Fruit fly (Drosophila melanogaster) whole organism, embryonic: ENCODE results near the gene SdicB.

Experiments used
- ATbp ChIP-seq: fragments of 200-800 bp; sonication (Bioruptor generic); optimal IDR thresholded peaks from 2 replicates; lab custom pipeline; 2017; ENCODE audit warnings: missing biosample characterization, mild to moderate bottlenecking, missing genetic modification characterization, missing genetic modification reagents
- Antp ChIP-seq: fragments of 200-800 bp; sonication (Bioruptor generic); optimal IDR thresholded peaks from 3 replicates; lab custom pipeline; 2016; ENCODE audit warnings: missing biosample characterization, missing genetic modification characterization
- Awh ChIP-seq: fragments of 200-800 bp; sonication (Bioruptor generic); IDR thresholded peaks from 2 replicates; pipeline ENCODE4, ENCODE4 v1.3.6; 2022; ENCODE audit warnings: missing biosample characterization, missing genetic modification characterization
- BEAF-32 ChIP-seq: fragments of 200-800 bp; sonication (Bioruptor generic); optimal IDR thresholded peaks from 3 replicates; lab custom pipeline; 2017; ENCODE audit warnings: missing biosample characterization, missing genetic modification characterization, mild to moderate bottlenecking, moderate library complexity, missing genetic modification reagents
- Bteb2 ChIP-seq: fragments of 200-800 bp; sonication (Bioruptor generic); optimal IDR thresholded peaks from 2 replicates; lab custom pipeline; 2016; ENCODE audit warnings: missing biosample characterization, missing genetic modification characterization
- CG12236 ChIP-seq: fragments of 200-800 bp; sonication (Bioruptor generic); optimal IDR thresholded peaks from 2 replicates; lab custom pipeline; 2016; ENCODE audit warnings: missing biosample characterization, missing genetic modification characterization
- CG13624 ChIP-seq: fragments of 200-800 bp; sonication (Bioruptor generic); optimal IDR thresholded peaks from 2 replicates; lab custom pipeline; 2016; ENCODE audit warnings: missing biosample characterization, missing genetic modification characterization
- CG14014 ChIP-seq: fragments of 200-800 bp; sonication (Bioruptor generic); IDR thresholded peaks from 2 replicates; pipeline ENCODE4 v1.3.6; 2022; ENCODE audit warnings: missing biosample characterization, missing genetic modification characterization
- CG1603 ChIP-seq: fragments of 200-800 bp; sonication (Bioruptor generic); optimal IDR thresholded peaks from 2 replicates; lab custom pipeline; 2019; ENCODE audit warnings: missing biosample characterization, mild to moderate bottlenecking, missing genetic modification characterization, moderate library complexity
- CG17328 ChIP-seq: fragments of 200-800 bp; sonication (Bioruptor generic); IDR thresholded peaks from 2 replicates; pipeline ENCODE4 v1.3.6; 2022; ENCODE audit warnings: missing biosample characterization, missing genetic modification characterization
- CG2116 ChIP-seq: fragments of 200-800 bp; sonication (Bioruptor generic); optimal IDR thresholded peaks from 3 replicates; lab custom pipeline; 2018; ENCODE audit warnings: missing biosample characterization, mild to moderate bottlenecking, missing genetic modification characterization
- CG30403 ChIP-seq: fragments of 200-800 bp; sonication (Bioruptor generic); optimal IDR thresholded peaks from 3 replicates; lab custom pipeline; 2016; ENCODE audit warnings: missing biosample characterization, missing genetic modification characterization
- CG32532 ChIP-seq: fragments of 200-800 bp; sonication (Bioruptor generic); IDR thresholded peaks from 2 replicates; pipeline ENCODE4 v1.3.6; 2022; ENCODE audit warnings: missing biosample characterization, missing genetic modification characterization
- CG4730 ChIP-seq: fragments of 200-800 bp; sonication (Bioruptor generic); IDR thresholded peaks from 2 replicates; pipeline ENCODE4 v1.3.6; 2022; ENCODE audit warnings: missing biosample characterization, missing genetic modification characterization
- CG6254 ChIP-seq: fragments of 200-800 bp; sonication (Bioruptor generic); optimal IDR thresholded peaks from 3 replicates; lab custom pipeline; 2017; ENCODE audit warnings: mild to moderate bottlenecking, missing biosample characterization, missing genetic modification reagents, missing genetic modification characterization
- CG8359 ChIP-seq: fragments of 200-800 bp; sonication (Bioruptor generic); optimal IDR thresholded peaks from 2 replicates; lab custom pipeline; 2017; ENCODE audit warnings: missing biosample characterization, mild to moderate bottlenecking, missing genetic modification characterization, borderline replicate concordance
- Dp ChIP-seq: fragments of 200-800 bp; sonication (Bioruptor generic); optimal IDR thresholded peaks from 2 replicates; lab custom pipeline; 2018; ENCODE audit warnings: missing biosample characterization, mild to moderate bottlenecking, missing genetic modification characterization, moderate library complexity
- Drgx ChIP-seq: fragments of 200-800 bp; sonication (Bioruptor generic); IDR thresholded peaks from 2 replicates; pipeline ENCODE4 v1.3.6; 2022; ENCODE audit warnings: missing biosample characterization, missing genetic modification characterization
- E2f2 ChIP-seq: fragments of 200-800 bp; sonication (Bioruptor generic); IDR thresholded peaks from 2 replicates; pipeline ENCODE4 v1.3.6; 2022; ENCODE audit warnings: missing biosample characterization, missing genetic modification characterization
- Elba2 ChIP-seq: fragments of 200-800 bp; sonication (Bioruptor generic); optimal IDR thresholded peaks from 3 replicates; lab custom pipeline; 2016; ENCODE audit warnings: missing biosample characterization, missing genetic modification characterization
- H2.0 ChIP-seq: fragments of 200-800 bp; sonication (Bioruptor generic); IDR thresholded peaks from 2 replicates; pipeline ENCODE4 v1.3.6; 2022; ENCODE audit warnings: missing biosample characterization, missing genetic modification characterization
- HLH4C ChIP-seq: fragments of 200-800 bp; sonication (Bioruptor generic); IDR thresholded peaks from 3 replicates; pipeline ENCODE4 v1.3.6; 2022; ENCODE audit warnings: missing biosample characterization, missing genetic modification characterization; ENCODE audit not compliant: partially characterized antibody
- HLH54F ChIP-seq: fragments of 200-800 bp; sonication (Bioruptor generic); optimal IDR thresholded peaks from 3 replicates; lab custom pipeline; 2016; ENCODE audit warnings: missing biosample characterization, missing genetic modification characterization
- MBD-R2 ChIP-seq: fragments of 200-800 bp; sonication (Bioruptor generic); IDR thresholded peaks from 2 replicates; pipeline ENCODE4 v1.3.6; 2022; ENCODE audit warnings: missing biosample characterization, missing genetic modification characterization
- NC2β ChIP-seq: fragments of 200-800 bp; sonication (Bioruptor generic); optimal IDR thresholded peaks from 2 replicates; lab custom pipeline; 2016; ENCODE audit warnings: missing biosample characterization, missing genetic modification characterization
- Oaz ChIP-seq: fragments of 200-800 bp; sonication (Bioruptor generic); IDR thresholded peaks from 2 replicates; pipeline ENCODE4 v1.3.6; 2022; ENCODE audit warnings: missing biosample characterization, missing genetic modification characterization
- Poxn ChIP-seq: fragments of 200-800 bp; sonication (Bioruptor generic); IDR thresholded peaks from 2 replicates; pipeline ENCODE4 v1.3.6; 2022; ENCODE audit warnings: missing biosample characterization, missing genetic modification characterization
- Ravus ChIP-seq: fragments of 200-800 bp; sonication (Bioruptor generic); IDR thresholded peaks from 2 replicates; pipeline ENCODE4 v1.3.6; 2022; ENCODE audit warnings: missing biosample characterization, missing genetic modification characterization
- Rfx ChIP-seq: fragments of 200-800 bp; sonication (Bioruptor generic); IDR thresholded peaks from 2 replicates; pipeline ENCODE4 v1.3.6; 2022; ENCODE audit warnings: missing biosample characterization, missing genetic modification characterization
- Rx ChIP-seq: fragments of 200-800 bp; sonication (Bioruptor generic); IDR thresholded peaks from 2 replicates; pipeline ENCODE4 v1.3.6; 2022; ENCODE audit warnings: missing biosample characterization, missing genetic modification characterization
- Tbp ChIP-seq: fragments of >200 bp; optimal IDR thresholded peaks from 2 replicates; lab custom pipeline; 2018; ENCODE audit warnings: missing biosample characterization, missing genetic modification characterization
- YL-1 ChIP-seq: fragments of 200-800 bp; sonication (Bioruptor generic); optimal IDR thresholded peaks from 3 replicates; lab custom pipeline; 2017; ENCODE audit warnings: missing biosample characterization, mild to moderate bottlenecking, missing genetic modification characterization
- ab ChIP-seq: fragments of 200-800 bp; sonication (Bioruptor generic); optimal IDR thresholded peaks from 2 replicates; lab custom pipeline; 2016; ENCODE audit warnings: missing biosample characterization, missing genetic modification characterization
- ato ChIP-seq: fragments of 200-800 bp; sonication (Bioruptor generic); IDR thresholded peaks from 2 replicates; pipeline ENCODE4 v1.3.6; 2022; ENCODE audit warnings: missing biosample characterization, missing genetic modification characterization; ENCODE audit not compliant: partially characterized antibody
- bsh ChIP-seq, 2 experiments: fragments of 200-800 bp; sonication (Bioruptor generic); optimal IDR thresholded peaks; 2 replicates each; lab custom pipeline; 2017 to 2018; ENCODE audit warnings: mild to moderate bottlenecking in 2 of 2, missing biosample characterization in 2 of 2, missing genetic modification characterization in 2 of 2, moderate library complexity in 1 of 2
- disco-r ChIP-seq: fragments of 200-800 bp; sonication (Bioruptor generic); optimal IDR thresholded peaks from 2 replicates; lab custom pipeline; 2016; ENCODE audit warnings: missing biosample characterization, missing genetic modification characterization
- gsb-n ChIP-seq: fragments of 200-800 bp; sonication (Bioruptor generic); optimal IDR thresholded peaks from 3 replicates; lab custom pipeline; 2018; ENCODE audit warnings: missing biosample characterization, mild to moderate bottlenecking, missing genetic modification characterization
- nom ChIP-seq: fragments of 200-800 bp; sonication (Bioruptor generic); optimal IDR thresholded peaks from 2 replicates; lab custom pipeline; 2017; ENCODE audit warnings: missing biosample characterization, missing genetic modification characterization, mild to moderate bottlenecking, moderate library complexity, missing genetic modification reagents
- pfk ChIP-seq: fragments of 200-800 bp; sonication (Bioruptor generic); optimal IDR thresholded peaks from 2 replicates; lab custom pipeline; 2018; ENCODE audit warnings: missing biosample characterization, mild to moderate bottlenecking, missing genetic modification characterization, moderate library complexity
- pzg ChIP-seq: fragments of 200-800 bp; sonication (Bioruptor generic); optimal IDR thresholded peaks from 3 replicates; lab custom pipeline; 2018; ENCODE audit warnings: missing biosample characterization, mild to moderate bottlenecking, missing genetic modification characterization, moderate library complexity
- scrt ChIP-seq: fragments of 200-800 bp; sonication (Bioruptor generic); optimal IDR thresholded peaks from 2 replicates; lab custom pipeline; 2018; ENCODE audit warnings: missing biosample characterization, mild to moderate bottlenecking, missing genetic modification characterization, moderate library complexity
- sim ChIP-seq: fragments of 200-800 bp; sonication (Bioruptor generic); IDR thresholded peaks from 2 replicates; pipeline ENCODE4 v1.3.6; 2022; ENCODE audit warnings: missing biosample characterization, missing genetic modification characterization
- tap ChIP-seq: fragments of 200-800 bp; optimal IDR thresholded peaks from 3 replicates; lab custom pipeline; 2019; ENCODE audit warnings: missing biosample characterization, mild to moderate bottlenecking, missing genetic modification characterization, moderate library complexity
- tll ChIP-seq, 2 experiments: fragments of 200-800 bp in 1 of 2; fragments of >200 bp in 1 of 2; sonication (Bioruptor generic) in 1 of 2; optimal IDR thresholded peaks; 2 replicates each; lab custom pipeline; 2017 to 2019; ENCODE audit warnings: missing biosample characterization in 2 of 2, missing genetic modification characterization in 2 of 2, mild to moderate bottlenecking in 1 of 2, moderate library complexity in 1 of 2
- trh ChIP-seq: fragments of 200-800 bp; sonication (Bioruptor generic); optimal IDR thresholded peaks from 2 replicates; lab custom pipeline; 2016; ENCODE audit warnings: missing biosample characterization, missing genetic modification characterization
- vfl ChIP-seq: fragments of 200-800 bp; sonication (Bioruptor generic); optimal IDR thresholded peaks from 2 replicates; lab custom pipeline; 2016; ENCODE audit warnings: missing biosample characterization, missing genetic modification characterization
- vnd ChIP-seq: fragments of 200-800 bp; sonication (Bioruptor generic); IDR thresholded peaks from 3 replicates; pipeline ENCODE4 v1.3.6; 2022; ENCODE audit warnings: missing biosample characterization, missing genetic modification characterization; ENCODE audit not compliant: partially characterized antibody
- z ChIP-seq: fragments of 200-800 bp; sonication (Bioruptor generic); IDR thresholded peaks from 3 replicates; pipeline ENCODE4 v1.3.6; 2022; ENCODE audit warnings: missing biosample characterization, missing genetic modification characterization
- zen2 ChIP-seq: fragments of 200-800 bp; sonication (Bioruptor generic); IDR thresholded peaks from 3 replicates; pipeline ENCODE4 v1.3.6; 2022; ENCODE audit warnings: missing biosample characterization, missing genetic modification characterization; ENCODE audit not compliant: partially characterized antibody

SdicB gene

DNA sequence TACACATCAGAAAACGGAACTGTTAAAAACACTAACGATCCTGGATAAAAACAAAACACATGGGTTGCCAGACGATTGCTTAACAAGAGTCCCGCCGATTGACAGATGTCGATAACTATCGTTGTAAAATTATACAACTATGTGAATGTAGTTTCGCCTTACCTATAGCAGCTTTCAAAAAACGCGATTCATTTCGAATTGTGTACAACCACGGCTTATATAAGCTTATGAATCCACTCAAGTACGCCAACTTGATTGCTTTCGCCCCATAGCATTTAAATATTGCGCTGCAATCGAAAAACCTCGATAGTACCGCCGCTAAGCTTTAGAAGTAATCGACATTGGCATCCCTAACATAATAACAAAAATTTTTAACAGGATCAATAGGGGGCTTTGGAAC, 39.5 kb downstream of the SdicB start, which contains the start of the genes CG9581 and CG9578 (continued):
- peak; percentile 79 for TF ChIP-seq BEAF-32

DNA sequence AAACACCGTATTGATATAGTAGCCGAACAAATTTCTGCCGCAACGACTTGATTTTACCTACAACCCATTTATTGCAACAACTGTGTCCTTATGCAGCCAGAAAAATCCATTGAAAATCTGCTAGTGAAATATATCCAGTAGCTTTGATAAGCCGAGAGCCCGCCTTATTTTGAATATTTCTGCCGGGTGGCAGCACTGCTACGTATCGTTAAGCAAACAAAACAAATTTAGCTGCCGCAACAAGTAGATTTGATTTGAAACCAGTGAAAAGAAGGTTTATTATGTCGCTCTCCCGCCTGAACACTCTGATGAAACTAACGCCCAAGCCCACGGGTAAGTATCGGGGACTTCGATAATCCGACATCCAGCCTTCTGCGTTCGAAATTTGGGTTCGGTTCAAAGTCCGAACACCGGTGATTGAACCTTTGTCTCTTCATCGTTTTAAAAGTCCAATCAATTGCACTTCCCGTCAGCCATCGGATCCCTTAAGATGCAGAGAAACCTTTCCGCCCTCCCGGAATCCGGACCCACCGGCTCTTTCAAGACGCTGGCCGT, 42.8 kb downstream of the SdicB start, which contains the start of gene CG9577:
Gene CG9577, plus strand, starts transcription at position 190 of the 555 bp plus-strand sequence.
- peak; percentile 83 for TF ChIP-seq Dp (GFP tag; lab: Kevin White, UChicago)
- TF ChIP-seq CG32532 (GFP tag; lab: Robert Waterston, UW) = no peak
- no peak for TF ChIP-seq Tbp
- no peak for TF ChIP-seq CG17328 (GFP tag; lab: Robert Waterston, UW)
- TF ChIP-seq scrt = peak; percentile 69
- TF ChIP-seq Antp = no peak
- peak; percentile 98 for TF ChIP-seq nom
- no peak for TF ChIP-seq CG13624 (GFP tag; lab: Kevin White, UChicago)
- no peak for TF ChIP-seq ato (GFP tag; lab: Robert Waterston, UW)
- TF ChIP-seq ATbp = no peak
- TF ChIP-seq ab (GFP tag; lab: Kevin White, UChicago) = no peak
- no peak for TF ChIP-seq Elba2 (GFP tag; lab: Kevin White, UChicago)
- no peak for TF ChIP-seq tap
- peak; percentile 81 for TF ChIP-seq CG1603 (tag; lab: Kevin White, UChicago)
- no peak for TF ChIP-seq CG30403 (GFP tag; lab: Kevin White, UChicago)
- no peak for TF ChIP-seq Drgx (GFP tag; lab: Robert Waterston, UW)
- no peak for TF ChIP-seq Bteb2 (GFP tag; lab: Kevin White, UChicago)
- no peak for TF ChIP-seq CG6254 (GFP tag; lab: Kevin White, UChicago)
- no peak for TF ChIP-seq Awh (GFP tag; lab: Robert Waterston, UW)
- peak; percentile 22 for TF ChIP-seq pzg (GFP tag; lab: Kevin White, UChicago)
- no peak for TF ChIP-seq vnd (GFP tag; lab: Robert Waterston, UW)
- TF ChIP-seq E2f2 = peak; percentile 87
- no peak for TF ChIP-seq H2.0 (GFP tag; lab: Robert Waterston, UW)
- no peak for TF ChIP-seq Rfx (GFP tag; lab: Robert Waterston, UW)
- no peak for TF ChIP-seq trh
- no peak for TF ChIP-seq YL-1 (GFP tag; lab: Kevin White, UChicago)
- no peak for TF ChIP-seq CG12236 (GFP tag; lab: Kevin White, UChicago)
- TF ChIP-seq CG2116 (GFP tag; lab: Kevin White, UChicago) = peak; percentile 25
- no peak for TF ChIP-seq Poxn (GFP tag; lab: Robert Waterston, UW)
- TF ChIP-seq sim = no peak
- no peak for TF ChIP-seq disco-r
- no peak for TF ChIP-seq pfk (GFP tag; lab: Kevin White, UChicago)
- TF ChIP-seq gsb-n (tag; lab: Kevin White, UChicago) = no peak
- TF ChIP-seq BEAF-32 = peak; percentile 44
- no peak for TF ChIP-seq HLH54F
- no peak for TF ChIP-seq z (GFP tag; lab: Robert Waterston, UW)
- TF ChIP-seq CG14014 (GFP tag; lab: Robert Waterston, UW) = no peak
- no peak for TF ChIP-seq Rx (GFP tag; lab: Robert Waterston, UW)
- TF ChIP-seq NC2β (GFP tag; lab: Kevin White, UChicago) = no peak
- no peak for TF ChIP-seq Ravus
- no peak for TF ChIP-seq tll (GFP tag; optimal IDR thresholded peaks at IDR 0.05; lab: Kevin White, UChicago)
- TF ChIP-seq MBD-R2 (GFP tag; lab: Robert Waterston, UW) = peak; percentile 42; the same call in 1 of the 2 replicates
- TF ChIP-seq HLH4C (GFP tag; lab: Robert Waterston, UW) = no peak
- TF ChIP-seq Oaz = no peak
- no peak for TF ChIP-seq zen2
- TF ChIP-seq vfl (GFP tag; lab: Kevin White, UChicago) = no peak
- no peak for TF ChIP-seq CG4730
- TF ChIP-seq bsh (GFP tag; optimal IDR thresholded peaks at IDR 0.05; lab: Kevin White, UChicago) = peak in 1 of 2 experiments; percentile 84
- TF ChIP-seq CG8359 = no peak
